Worm (Caenorhabditis elegans): ENCODE data around the gene arl-1.

DNA sequence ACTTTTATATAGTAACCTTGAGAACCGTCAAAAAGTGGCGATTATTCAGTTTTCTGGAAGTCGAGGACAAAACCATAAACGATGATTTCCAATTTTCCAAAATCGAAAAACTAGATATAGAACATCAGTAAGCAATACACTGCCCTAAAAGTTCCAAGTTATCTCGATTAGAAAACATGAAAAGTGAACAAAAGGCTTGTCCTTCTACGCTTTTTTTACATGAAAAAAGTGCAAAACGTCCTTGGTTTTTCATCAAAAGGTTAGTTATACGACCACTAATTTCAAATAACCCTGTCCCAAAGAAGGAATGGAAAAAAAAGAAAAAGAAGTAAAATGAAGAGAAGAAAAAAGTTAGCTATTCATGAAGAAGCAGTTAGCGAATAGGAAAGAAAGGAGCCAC lies 4.1 kb downstream of the arl-1 start:
- TF ChIP-seq egl-18 (GFP tag; IDR thresholded peaks at IDR 0.05) (no peak), ama-1 (optimal IDR thresholded peaks at IDR 0.05) (no peak), ama-1 (GFP tag; optimal IDR thresholded peaks at IDR 0.05) (no peak), bed-1 (GFP tag; IDR thresholded peaks at IDR 0.05) (no peak), nhr-90 (tag; optimal IDR thresholded peaks at IDR 0.05) (no peak), Y53F4B.3 (GFP tag; IDR thresholded peaks at IDR 0.05) (no peak), pha-4 (tag; optimal IDR thresholded peaks at IDR 0.05) (no peak), attf-6 (GFP tag; IDR thresholded peaks at IDR 0.05) (no peak), atf-7 (tag; optimal IDR thresholded peaks at IDR 0.05) (no peak), mxl-1 (tag; optimal IDR thresholded peaks at IDR 0.05) (no peak), nfya-1 (tag; optimal IDR thresholded peaks at IDR 0.05; ENCODE audit: borderline replicate concordance, insufficient read depth) (no peak), lin-40 (tag; optimal IDR thresholded peaks at IDR 0.05) (no peak), snpc-4 (GFP tag; optimal IDR thresholded peaks at IDR 0.05) (no peak), snpc-4 (tag; optimal IDR thresholded peaks at IDR 0.05) (no peak)

Measured in whole organism, young adult.